ENCODE assay signal across 5 worm cellular contexts in the genomic region with DNA sequence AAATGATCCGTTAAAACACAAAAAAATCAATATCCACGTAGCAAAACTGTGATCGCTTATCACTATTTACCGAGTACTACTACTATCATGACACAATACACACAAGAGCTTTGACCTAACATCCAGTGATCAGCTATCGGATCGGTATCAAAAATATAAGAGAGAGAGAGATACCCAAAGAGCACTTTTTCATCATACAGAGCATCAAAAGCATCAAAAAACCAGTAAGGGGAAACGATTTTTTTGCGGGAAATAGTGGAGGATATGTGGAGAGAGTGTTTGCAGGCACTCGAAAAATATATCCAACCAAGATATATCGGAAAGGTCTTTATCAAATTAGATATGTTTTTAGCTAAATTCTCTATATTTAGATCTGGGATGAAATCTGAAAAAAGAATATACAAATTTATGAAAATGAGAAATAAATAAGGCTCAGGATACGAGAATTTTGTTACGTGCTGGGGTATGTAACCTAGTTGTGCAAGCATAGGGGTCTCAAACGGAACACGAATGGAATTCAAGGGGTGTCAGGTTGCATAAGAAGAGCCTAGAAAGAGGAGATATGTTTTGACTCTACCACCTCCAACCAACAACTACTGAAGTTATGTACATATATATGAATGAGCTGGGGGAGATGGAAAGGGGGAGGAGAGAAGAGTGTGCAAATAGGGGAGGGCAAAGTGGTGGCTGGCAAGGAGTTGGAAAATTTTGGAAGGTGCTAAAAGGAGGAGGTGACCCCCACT.
TF ChIP-seq lines count a peak whose summit lies in the region.

No protein-coding gene starts in this region.

TF ChIP-seq in whole organism, L3 larva, 47 proteins besides CTCF, POLR2A, EP300 and RAD21:
- TF ChIP-seq eor-1 (tag; optimal IDR thresholded peaks at IDR 0.05; lab: Kevin White, UChicago) (no peak), pha-4 (tag; optimal IDR thresholded peaks at IDR 0.05; lab: Kevin White, UChicago) (peak; percentile 10)

TF ChIP-seq in whole organism, early embryonic, 17 proteins besides CTCF, POLR2A, EP300 and RAD21:
- TF ChIP-seq pes-1 (GFP tag; IDR thresholded peaks at IDR 0.05; lab: Robert Waterston, UW) (no peak), aly-1 (tag; optimal IDR thresholded peaks at IDR 0.05; lab: Kevin White, UChicago) (no peak), ceh-13 (GFP tag; optimal IDR thresholded peaks at IDR 0.05; lab: Kevin White, UChicago) (no peak), ceh-36 (tag; optimal IDR thresholded peaks at IDR 0.05; lab: Kevin White, UChicago) (no peak), ets-7 (tag; optimal IDR thresholded peaks at IDR 0.05; lab: Kevin White, UChicago) (no peak), scrt-1 (GFP tag; IDR thresholded peaks at IDR 0.05; lab: Robert Waterston, UW) (no peak), B0310.2 (tag; optimal IDR thresholded peaks at IDR 0.05; lab: Kevin White, UChicago) (no peak), sea-1 (GFP tag; conservative IDR thresholded peaks at IDR 0.05; lab: Robert Waterston, UW) (no peak), hmg-4 (GFP tag; optimal IDR thresholded peaks at IDR 0.05; lab: Kevin White, UChicago) (peak; percentile 21)

TF ChIP-seq in whole organism, late embryonic, 69 proteins besides CTCF, POLR2A, EP300 and RAD21:
- TF ChIP-seq ceh-19 (GFP tag; optimal IDR thresholded peaks at IDR 0.05; lab: Kevin White, UChicago) (peak; percentile 2), ref-2 (tag; optimal IDR thresholded peaks at IDR 0.05; lab: Kevin White, UChicago) (peak; percentile 23), ceh-34 (tag; optimal IDR thresholded peaks at IDR 0.05; lab: Kevin White, UChicago) (peak; percentile 92), tbx-2 (tag; optimal IDR thresholded peaks at IDR 0.05; lab: Kevin White, UChicago) (peak; percentile 37), ceh-2 (tag; optimal IDR thresholded peaks at IDR 0.05; lab: Kevin White, UChicago) (no peak), hlh-13 (GFP tag; optimal IDR thresholded peaks at IDR 0.05; lab: Kevin White, UChicago) (no peak)

TF ChIP-seq in whole organism, mixed stage, embryonic, 35 proteins besides CTCF, POLR2A, EP300 and RAD21:
- TF ChIP-seq lsy-2 (tag; optimal IDR thresholded peaks at IDR 0.05; lab: Kevin White, UChicago) (no peak), M03D4.4 (tag; optimal IDR thresholded peaks at IDR 0.05; lab: Kevin White, UChicago) (peak; percentile 25), ces-1 (GFP tag; optimal IDR thresholded peaks at IDR 0.05; lab: Kevin White, UChicago) (no peak), sptf-1 (tag; optimal IDR thresholded peaks at IDR 0.05; lab: Kevin White, UChicago) (no peak), cnd-1 (tag; optimal IDR thresholded peaks at IDR 0.05; lab: Kevin White, UChicago) (no peak), mab-5 (tag; optimal IDR thresholded peaks at IDR 0.05; lab: Kevin White, UChicago) (no peak), elt-3 (tag; optimal IDR thresholded peaks at IDR 0.05; lab: Kevin White, UChicago) (no peak), snpc-4 (tag; optimal IDR thresholded peaks at IDR 0.05; lab: Kevin White, UChicago) (no peak), ztf-11 (tag; optimal IDR thresholded peaks at IDR 0.05; lab: Kevin White, UChicago) (no peak), mls-2 (tag; optimal IDR thresholded peaks at IDR 0.05; lab: Kevin White, UChicago) (peak; percentile 22), unc-39 (tag; optimal IDR thresholded peaks at IDR 0.05; lab: Kevin White, UChicago) (no peak)

TF ChIP-seq in whole organism, young adult, 124 proteins besides CTCF, POLR2A, EP300 and RAD21:
- 0 out of 2 replicates have a peak, but pooled peaks have one; percentile 45 for TF ChIP-seq lin-26 (GFP tag; IDR thresholded peaks at IDR 0.05; lab: Robert Waterston, UW)
- TF ChIP-seq nhr-120 (GFP tag; IDR thresholded peaks at IDR 0.05; lab: Robert Waterston, UW) = no peak
TF ChIP-seq in whole organism, young adult: peak in this region for 1.
